Worm (Caenorhabditis elegans) whole organism, early embryonic: Measurements from ENCODE around the gene snr-3.

ENCODE experiments used
- B0310.2 ChIP-seq: sonication (generic microtip); optimal IDR thresholded peaks from 2 replicates; lab custom pipeline; 2016; ENCODE audit warnings: mild to moderate bottlenecking, missing genetic modification characterization, missing compliant biosample characterization
- F13C5.2 ChIP-seq: sonication (generic microtip); optimal IDR thresholded peaks from 2 replicates; lab custom pipeline; 2017; ENCODE audit warnings: mild to moderate bottlenecking, missing genetic modification characterization, inconsistent platforms, missing compliant biosample characterization
- ama-1 ChIP-seq: fragments of 150-350 bp; optimal IDR thresholded peaks from 2 replicates; lab custom pipeline; 2014
- ceh-13 ChIP-seq: fragments of 200-800 bp; sonication (Bioruptor generic); optimal IDR thresholded peaks from 2 replicates; lab custom pipeline; 2018; ENCODE audit warnings: mild to moderate bottlenecking, missing genetic modification characterization, missing compliant biosample characterization
- ets-7 ChIP-seq: sonication (generic microtip); optimal IDR thresholded peaks from 2 replicates; lab custom pipeline; 2016; ENCODE audit warnings: missing genotype, missing genetic modification characterization, missing compliant biosample characterization
- flt-1 ChIP-seq: fragments of 200-800 bp; sonication (Bioruptor generic); IDR thresholded peaks from 2 replicates; pipeline ENCODE4 v1.3.6; 2022; ENCODE audit warnings: missing genetic modification characterization, missing compliant biosample characterization
- hmbx-1 ChIP-seq: sonication (generic microtip); optimal IDR thresholded peaks from 2 replicates; lab custom pipeline; 2016; ENCODE audit warnings: mild to moderate bottlenecking, missing genetic modification characterization, missing compliant biosample characterization
- hnd-1 ChIP-seq: sonication (generic microtip); optimal IDR thresholded peaks from 2 replicates; lab custom pipeline; 2016; ENCODE audit warnings: missing genetic modification characterization, missing compliant biosample characterization
- pes-1 ChIP-seq: fragments of 200-800 bp; sonication (Bioruptor generic); IDR thresholded peaks from 2 replicates; pipeline ENCODE4 v1.3.6; 2022; ENCODE audit warnings: missing genetic modification reagents, missing genetic modification characterization, missing compliant biosample characterization
- scrt-1 ChIP-seq: fragments of 200-800 bp; sonication (Bioruptor generic); IDR thresholded peaks from 2 replicates; pipeline ENCODE4 v1.3.6; 2022; ENCODE audit warnings: missing genetic modification characterization, missing compliant biosample characterization
- tbx-37 ChIP-seq: fragments of 200-800 bp; sonication (Bioruptor generic); conservative IDR thresholded peaks from 2 replicates; pipeline ENCODE4 v1.3.6; 2022; ENCODE audit warnings: missing genetic modification reagents, missing genetic modification characterization, missing compliant biosample characterization

DNA sequence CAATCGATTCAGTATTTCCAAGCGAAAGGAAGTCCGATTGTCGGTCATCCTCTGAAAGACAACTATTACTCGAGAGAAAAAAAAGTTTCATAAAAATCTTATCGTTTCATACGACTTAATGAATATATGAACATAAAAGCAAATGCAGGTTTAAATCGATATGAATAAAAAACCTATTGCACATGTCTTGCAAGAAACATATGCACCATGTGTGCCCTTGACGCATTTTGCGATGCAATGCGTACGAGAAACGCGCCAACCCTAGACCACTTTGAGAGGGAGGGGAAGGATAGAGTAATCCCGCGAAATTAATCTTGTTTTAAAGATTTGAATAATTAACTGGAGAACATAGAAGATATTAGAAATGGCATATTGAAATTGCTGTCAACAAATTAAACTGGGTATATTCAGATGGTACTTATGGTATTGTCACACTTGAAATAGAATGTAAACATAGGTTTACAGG lies 36.2 kb downstream of the snr-3 start, which contains the start of gene atg-16.2:
- TF ChIP-seq tbx-37 (no peak), ama-1 (lab: Kevin White, UChicago) (no peak), ets-7 (tag; lab: Kevin White, UChicago) (no peak), scrt-1 (GFP tag; lab: Robert Waterston, UW) (no peak), hnd-1 (tag; lab: Kevin White, UChicago) (no peak), pes-1 (no peak), ceh-13 (GFP tag; lab: Kevin White, UChicago) (no peak), B0310.2 (tag; lab: Kevin White, UChicago) (no peak), flt-1 (GFP tag; lab: Robert Waterston, UW) (no peak), F13C5.2 (tag; lab: Kevin White, UChicago) (no peak), hmbx-1 (tag; lab: Kevin White, UChicago) (no peak)
